Worm (Caenorhabditis elegans) whole organism, L2 larva: ENCODE data around the gene unc-26.
A peak's percentile ranks its signal among the peaks of the same experiment; 100 is the strongest.

Source experiments
- C34F6.9 ChIP-seq: fragments of 150-350 bp; optimal IDR thresholded peaks from 2 replicates; lab custom pipeline; 2014; ENCODE audit warnings: missing biosample characterization, missing genetic modification characterization
- F13H6.1 ChIP-seq: sonication (generic microtip); optimal IDR thresholded peaks from 2 replicates; lab custom pipeline; 2016; ENCODE audit warnings: missing genetic modification characterization, missing compliant biosample characterization
- Y55F3AM.14 ChIP-seq: fragments of 200-800 bp; sonication (Bioruptor generic); optimal IDR thresholded peaks from 2 replicates; lab custom pipeline; 2018; ENCODE audit warnings: mild to moderate bottlenecking, missing genetic modification characterization, missing compliant biosample characterization
- ZK546.5 ChIP-seq: sonication (generic microtip); optimal IDR thresholded peaks from 2 replicates; lab custom pipeline; 2017; ENCODE audit warnings: missing biosample characterization, missing genetic modification characterization
- alr-1 ChIP-seq: fragments of 150-350 bp; optimal IDR thresholded peaks from 2 replicates; lab custom pipeline; 2014; ENCODE audit warnings: missing biosample characterization, missing genetic modification characterization
- aly-2 ChIP-seq: fragments of 150-350 bp; optimal IDR thresholded peaks from 2 replicates; lab custom pipeline; 2014; ENCODE audit warnings: missing biosample characterization, missing genetic modification characterization
- ama-1 ChIP-seq: fragments of 150-350 bp; optimal IDR thresholded peaks from 2 replicates; lab custom pipeline; 2018; ENCODE audit warnings: inconsistent platforms
- blmp-1 ChIP-seq: sonication (generic microtip); optimal IDR thresholded peaks from 2 replicates; lab custom pipeline; 2017; ENCODE audit warnings: missing genetic modification characterization, mild to moderate bottlenecking, missing compliant biosample characterization, antibody characterized with exemption, moderate library complexity; ENCODE audit not compliant: insufficient read depth
- ceh-16 ChIP-seq: fragments of 150-350 bp; optimal IDR thresholded peaks from 2 replicates; lab custom pipeline; 2014; ENCODE audit warnings: missing biosample characterization, missing genetic modification characterization
- ceh-82 ChIP-seq: fragments of 150-350 bp; optimal IDR thresholded peaks from 2 replicates; lab custom pipeline; 2014; ENCODE audit warnings: missing biosample characterization, missing genetic modification characterization
- dmd-4 ChIP-seq: sonication (generic microtip); optimal IDR thresholded peaks from 2 replicates; lab custom pipeline; 2017; ENCODE audit warnings: missing biosample characterization, missing genetic modification characterization
- egl-27 ChIP-seq: sonication (generic microtip); optimal IDR thresholded peaks from 3 replicates; lab custom pipeline; 2017; ENCODE audit warnings: missing biosample characterization, missing genetic modification reagents, missing genetic modification characterization
- elt-1 ChIP-seq: fragments of 150-350 bp; optimal IDR thresholded peaks from 2 replicates; lab custom pipeline; 2014; ENCODE audit warnings: missing biosample characterization, missing genetic modification characterization
- elt-3 ChIP-seq: sonication (generic microtip); optimal IDR thresholded peaks from 2 replicates; lab custom pipeline; 2017; ENCODE audit warnings: missing biosample characterization, missing genetic modification characterization
- gmeb-1 ChIP-seq: fragments of 150-350 bp; optimal IDR thresholded peaks from 2 replicates; lab custom pipeline; 2014; ENCODE audit warnings: missing biosample characterization, missing genetic modification characterization
- lin-11 ChIP-seq: fragments of 150-350 bp; sonication (generic microtip); optimal IDR thresholded peaks from 2 replicates; lab custom pipeline; 2014; ENCODE audit warnings: missing biosample characterization, missing genetic modification characterization, inconsistent platforms, mixed read lengths
- lin-13 ChIP-seq: fragments of 150-350 bp; optimal IDR thresholded peaks from 2 replicates; lab custom pipeline; 2014; ENCODE audit warnings: missing biosample characterization, missing genetic modification reagents, missing genetic modification characterization
- mab-5 ChIP-seq: fragments of 150-350 bp; optimal IDR thresholded peaks from 2 replicates; lab custom pipeline; 2014; ENCODE audit warnings: missing biosample characterization, missing genetic modification characterization
- mbf-1 ChIP-seq: sonication (generic microtip); optimal IDR thresholded peaks from 2 replicates; lab custom pipeline; 2017; ENCODE audit warnings: missing biosample characterization, missing genetic modification characterization
- mdl-1 ChIP-seq, 2 experiments: fragments of 150-350 bp in 1 of 2; sonication (generic microtip) in 1 of 2; optimal IDR thresholded peaks; 2 replicates each; lab custom pipeline; 2017; ENCODE audit warnings: missing biosample characterization in 2 of 2, missing genetic modification characterization in 2 of 2
- nhr-10 ChIP-seq: sonication (generic microtip); optimal IDR thresholded peaks from 2 replicates; lab custom pipeline; 2017; ENCODE audit warnings: missing biosample characterization, missing genetic modification characterization
- nhr-11 ChIP-seq: fragments of 150-350 bp; optimal IDR thresholded peaks from 2 replicates; lab custom pipeline; 2014; ENCODE audit warnings: missing biosample characterization, missing genetic modification characterization
- nhr-129 ChIP-seq: fragments of 150-350 bp; optimal IDR thresholded peaks from 2 replicates; lab custom pipeline; 2014; ENCODE audit warnings: missing biosample characterization, missing genetic modification characterization
- nhr-21 ChIP-seq: fragments of 150-350 bp; optimal IDR thresholded peaks from 2 replicates; lab custom pipeline; 2014; ENCODE audit warnings: missing biosample characterization, missing genetic modification characterization
- nhr-23 ChIP-seq: fragments of 150-350 bp; optimal IDR thresholded peaks from 2 replicates; lab custom pipeline; 2014; ENCODE audit warnings: missing biosample characterization, missing genetic modification reagents, missing genetic modification characterization
- nhr-237 ChIP-seq: fragments of 150-350 bp; optimal IDR thresholded peaks from 2 replicates; lab custom pipeline; 2014; ENCODE audit warnings: missing biosample characterization, missing genetic modification characterization
- nhr-6 ChIP-seq: fragments of 150-350 bp; optimal IDR thresholded peaks from 2 replicates; lab custom pipeline; 2014; ENCODE audit warnings: missing biosample characterization, missing genetic modification characterization
- nhr-77 ChIP-seq: fragments of 150-350 bp; optimal IDR thresholded peaks from 2 replicates; lab custom pipeline; 2014; ENCODE audit warnings: missing biosample characterization, missing genetic modification characterization
- peb-1 ChIP-seq: fragments of 150-350 bp; optimal IDR thresholded peaks from 2 replicates; lab custom pipeline; 2014; ENCODE audit warnings: missing biosample characterization, missing genetic modification characterization
- skn-1 ChIP-seq: sonication (generic microtip); optimal IDR thresholded peaks from 2 replicates; lab custom pipeline; 2017; ENCODE audit warnings: missing biosample characterization, missing genetic modification characterization
- sma-3 ChIP-seq: sonication (generic microtip); optimal IDR thresholded peaks from 2 replicates; lab custom pipeline; 2016; ENCODE audit warnings: missing genetic modification reagents, missing genetic modification characterization, missing compliant biosample characterization
- sma-9 ChIP-seq, 2 experiments: fragments of 150-350 bp in 1 of 2; sonication (generic microtip) in 1 of 2; optimal IDR thresholded peaks; 2 replicates each; lab custom pipeline; 2014 to 2016; ENCODE audit warnings: missing genetic modification characterization in 2 of 2, mild to moderate bottlenecking in 1 of 2, missing biosample characterization in 1 of 2, missing compliant biosample characterization in 1 of 2, missing genetic modification reagents in 1 of 2, moderate library complexity in 1 of 2
- snpc-4 ChIP-seq: fragments of 150-350 bp; optimal IDR thresholded peaks from 2 replicates; lab custom pipeline; 2014; ENCODE audit warnings: missing biosample characterization, missing genetic modification characterization
- unc-55 ChIP-seq: fragments of 150-350 bp; sonication (generic microtip); optimal IDR thresholded peaks from 3 replicates; lab custom pipeline; 2014; ENCODE audit warnings: missing biosample characterization, missing genetic modification reagents, missing genetic modification characterization
- unc-62 ChIP-seq: fragments of 150-350 bp; optimal IDR thresholded peaks from 2 replicates; lab custom pipeline; 2014; ENCODE audit warnings: missing biosample characterization, missing genetic modification reagents, missing genetic modification characterization
- zag-1 ChIP-seq: fragments of 150-350 bp; optimal IDR thresholded peaks from 2 replicates; lab custom pipeline; 2014; ENCODE audit warnings: missing biosample characterization, missing genetic modification characterization
- ztf-1 ChIP-seq: fragments of 200-800 bp; sonication (Bioruptor generic); conservative IDR thresholded peaks from 2 replicates; pipeline ENCODE4 v1.3.6; 2022; ENCODE audit warnings: missing genetic modification characterization, missing compliant biosample characterization
- ztf-4 ChIP-seq: fragments of 150-350 bp; optimal IDR thresholded peaks from 2 replicates; lab custom pipeline; 2014; ENCODE audit warnings: missing biosample characterization, missing genetic modification characterization

The unc-26 gene

ce11 chrIV:13297746-13298145 is 25.4 kb upstream of the unc-26 start, which contains the start of the genes Y67H2A.2 and micu-1 (continued):
- no peak for TF ChIP-seq blmp-1
- TF ChIP-seq peb-1 (tag; lab: Kevin White, UChicago) = no peak

ce11 chrIV:13290239-13290638 is 17.9 kb upstream of the unc-26 start:
- no peak for TF ChIP-seq sma-9 (GFP tag; optimal IDR thresholded peaks at IDR 0.05; lab: Kevin White, UChicago)
- TF ChIP-seq sma-9 (tag; optimal IDR thresholded peaks at IDR 0.05; lab: Kevin White, UChicago) = no peak
- TF ChIP-seq F13H6.1 (tag; lab: Kevin White, UChicago) = no peak
- TF ChIP-seq mab-5 (tag; lab: Kevin White, UChicago) = no peak
- TF ChIP-seq nhr-11 = no peak
- no peak for TF ChIP-seq elt-1 (tag; lab: Kevin White, UChicago)
- TF ChIP-seq lin-11 (tag; lab: Kevin White, UChicago) = no peak
- TF ChIP-seq sma-3 (GFP tag; lab: Kevin White, UChicago) = no peak
- no peak for TF ChIP-seq blmp-1
- no peak for TF ChIP-seq ama-1 (lab: Kevin White, UChicago)
- no peak for TF ChIP-seq lin-13 (GFP tag; lab: Kevin White, UChicago)
- no peak for TF ChIP-seq nhr-77
- no peak for TF ChIP-seq elt-3 (tag; lab: Kevin White, UChicago)
- no peak for TF ChIP-seq snpc-4 (tag; lab: Kevin White, UChicago)

- peak; percentile 18 for TF ChIP-seq unc-55 (GFP tag; lab: Kevin White, UChicago)
- TF ChIP-seq Y55F3AM.14 (GFP tag; lab: Kevin White, UChicago) = no peak
- TF ChIP-seq egl-27 (tag; lab: Kevin White, UChicago) = no peak
- peak; percentile 49 for TF ChIP-seq C34F6.9
- no peak for TF ChIP-seq ztf-4 (tag; lab: Kevin White, UChicago)
- peak; percentile 13 for TF ChIP-seq nhr-129
- no peak for TF ChIP-seq ceh-82
- TF ChIP-seq ztf-1 (GFP tag; lab: Robert Waterston, UW) = no peak
- TF ChIP-seq, all 48 proteins: peak for 3
These were observed 17.0 kb upstream of the unc-26 start, which contains the start of gene Y67H2A.10 for ce11 chrIV:13289321-13289720. TSS of gene Y67H2A.10 (minus strand) at chrIV:13289504.

- no peak for TF ChIP-seq elt-1 (tag; lab: Kevin White, UChicago)
- TF ChIP-seq skn-1 (tag; lab: Kevin White, UChicago) = no peak
- TF ChIP-seq ztf-1 (GFP tag; lab: Robert Waterston, UW) = no peak
- no peak for TF ChIP-seq nhr-237 (tag; lab: Kevin White, UChicago)
- no peak for TF ChIP-seq sma-3 (GFP tag; lab: Kevin White, UChicago)
- no peak for TF ChIP-seq mbf-1 (tag; lab: Kevin White, UChicago)
- no peak for TF ChIP-seq lin-13 (GFP tag; lab: Kevin White, UChicago)
- TF ChIP-seq elt-3 (tag; lab: Kevin White, UChicago) = no peak
- TF ChIP-seq ztf-4 (tag; lab: Kevin White, UChicago) = no peak
- no peak for TF ChIP-seq nhr-23 (tag; lab: Kevin White, UChicago)
- no peak for TF ChIP-seq mab-5 (tag; lab: Kevin White, UChicago)
- TF ChIP-seq snpc-4 (tag; lab: Kevin White, UChicago) = no peak
- no peak for TF ChIP-seq gmeb-1
- no peak for TF ChIP-seq alr-1 (tag; lab: Kevin White, UChicago)
- no peak for TF ChIP-seq nhr-129
- no peak for TF ChIP-seq lin-11 (tag; lab: Kevin White, UChicago)
- no peak for TF ChIP-seq zag-1 (tag; lab: Kevin White, UChicago)
- no peak for TF ChIP-seq mdl-1 (tag; optimal IDR thresholded peaks at IDR 0.05; lab: Kevin White, UChicago)
- no peak for TF ChIP-seq ceh-16
- TF ChIP-seq unc-55 (GFP tag; lab: Kevin White, UChicago) = no peak
These were observed 10.5 kb upstream of the unc-26 start, which contains the start of gene cpsf-3 for ce11 chrIV:13282778-13283177. TSS of gene cpsf-3 (minus strand) at chrIV:13282878.

ce11 chrIV:13268385-13268784 is 3.9 kb downstream of the unc-26 start:
- TF ChIP-seq elt-1 (tag; lab: Kevin White, UChicago) (no peak), nhr-21 (tag; lab: Kevin White, UChicago) (no peak), sma-3 (GFP tag; lab: Kevin White, UChicago) (no peak), aly-2 (no peak), skn-1 (tag; lab: Kevin White, UChicago) (no peak), nhr-10 (tag; lab: Kevin White, UChicago) (no peak), nhr-129 (no peak), alr-1 (tag; lab: Kevin White, UChicago) (no peak), lin-13 (GFP tag; lab: Kevin White, UChicago) (no peak), sma-9 (GFP tag; optimal IDR thresholded peaks at IDR 0.05; lab: Kevin White, UChicago) (no peak), sma-9 (tag; optimal IDR thresholded peaks at IDR 0.05; lab: Kevin White, UChicago) (no peak), unc-62 (GFP tag; lab: Kevin White, UChicago) (no peak), dmd-4 (tag; lab: Kevin White, UChicago) (no peak), C34F6.9 (no peak), zag-1 (tag; lab: Kevin White, UChicago) (no peak), nhr-6 (tag; lab: Kevin White, UChicago) (no peak), lin-11 (tag; lab: Kevin White, UChicago) (no peak), nhr-11 (no peak), ztf-4 (tag; lab: Kevin White, UChicago) (no peak), Y55F3AM.14 (GFP tag; lab: Kevin White, UChicago) (no peak), ZK546.5 (no peak)
